Fruit fly (Drosophila melanogaster): ENCODE measurements around the gene CG7988.
A peak's percentile ranks its signal among the peaks of the same experiment; 100 is the strongest.

The CG7988 gene

dm6 chr3R:18185385-18185784 lies 34.9 kb upstream of the CG7988 start, which contains the start of the genes Arp5 and CG7208 (continued):
- TF ChIP-seq exex (tag; optimal IDR thresholded peaks at IDR 0.05), result no peak
- peak; percentile 63 for TF ChIP-seq zfh2 (GFP tag; optimal IDR thresholded peaks at IDR 0.05)
- peak; percentile 78 for TF ChIP-seq CG13775 (GFP tag; optimal IDR thresholded peaks at IDR 0.05)
- TF ChIP-seq CG3281 (GFP tag; optimal IDR thresholded peaks at IDR 0.05), result peak; percentile 73
- peak; percentile 54; the same call in 2 of the 3 replicates for TF ChIP-seq H15 (GFP tag; IDR thresholded peaks at IDR 0.05)
- TF ChIP-seq CG7987 (GFP tag; optimal IDR thresholded peaks at IDR 0.05), result peak; percentile 15
- no peak for TF ChIP-seq shn (GFP tag; optimal IDR thresholded peaks at IDR 0.05)
- peak; percentile 69 for TF ChIP-seq CG13424 (tag; optimal IDR thresholded peaks at IDR 0.05)
- TF ChIP-seq HLH4C (GFP tag; IDR thresholded peaks at IDR 0.05; ENCODE audit: partially characterized antibody), result no peak
- peak; percentile 71 for TF ChIP-seq CG18262 (tag; optimal IDR thresholded peaks at IDR 0.05)
- peak; percentile 19; the same call in 1 of the 2 replicates for TF ChIP-seq ro (GFP tag; IDR thresholded peaks at IDR 0.05)
- no peak for TF ChIP-seq ato (GFP tag; IDR thresholded peaks at IDR 0.05; ENCODE audit: partially characterized antibody)
- peak; percentile 40 for TF ChIP-seq Six4 (GFP tag; optimal IDR thresholded peaks at IDR 0.05)
- no peak for TF ChIP-seq wek (GFP tag; optimal IDR thresholded peaks at IDR 0.05)
- TF ChIP-seq CG6654 (GFP tag; optimal IDR thresholded peaks at IDR 0.05), result no peak
- TF ChIP-seq CG17361 (GFP tag; IDR thresholded peaks at IDR 0.05), result peak; percentile 67
- TF ChIP-seq CG11093 (GFP tag; IDR thresholded peaks at IDR 0.05), result no peak
- TF ChIP-seq cad (GFP tag; optimal IDR thresholded peaks at IDR 0.05), result no peak
- TF ChIP-seq CG13624 (GFP tag; optimal IDR thresholded peaks at IDR 0.05), result peak; percentile 70
- 0 out of 3 replicates have a peak, but pooled peaks have one; percentile 59 for TF ChIP-seq CG11456 (GFP tag; IDR thresholded peaks at IDR 0.05)
- no peak for TF ChIP-seq hth (optimal IDR thresholded peaks at IDR 0.05)
- peak; percentile 53 for TF ChIP-seq Mad (GFP tag; optimal IDR thresholded peaks at IDR 0.05)
- TF ChIP-seq ac (GFP tag; optimal IDR thresholded peaks at IDR 0.05), result no peak
- peak; percentile 49; the same call in 1 of the 3 replicates for TF ChIP-seq CG11695 (GFP tag; IDR thresholded peaks at IDR 0.05)
- no peak for TF ChIP-seq CG10565 (GFP tag; optimal IDR thresholded peaks at IDR 0.05)
- peak; percentile 35; the same call in 1 of the 2 replicates for TF ChIP-seq CG31224 (GFP tag; IDR thresholded peaks at IDR 0.05)
- TF ChIP-seq twi (tag; optimal IDR thresholded peaks at IDR 0.05), result peak; percentile 37
- TF ChIP-seq Atf3 (GFP tag; optimal IDR thresholded peaks at IDR 0.05), result peak; percentile 42
- TF ChIP-seq jumu (GFP tag; optimal IDR thresholded peaks at IDR 0.05), result peak; percentile 49
- no peak for TF ChIP-seq Deaf1 (tag; optimal IDR thresholded peaks at IDR 0.05)
- no peak for TF ChIP-seq pan (optimal IDR thresholded peaks at IDR 0.05)
- TF ChIP-seq pan (GFP tag; optimal IDR thresholded peaks at IDR 0.05 in 1 of 2, IDR thresholded peaks at IDR 0.05 in 1 of 2), result peak in 1 of 2 experiments; percentile 71
- TF ChIP-seq CG15073 (GFP tag; optimal IDR thresholded peaks at IDR 0.05), result no peak
- no peak for TF ChIP-seq chm (GFP tag; IDR thresholded peaks at IDR 0.05)
- TF ChIP-seq CG6854 (GFP tag; optimal IDR thresholded peaks at IDR 0.05), result no peak
- TF ChIP-seq crc (GFP tag; optimal IDR thresholded peaks at IDR 0.05), result peak; percentile 40
- no peak for TF ChIP-seq sens-2 (GFP tag; IDR thresholded peaks at IDR 0.05)
- TF ChIP-seq gt (GFP tag; IDR thresholded peaks at IDR 0.05), result no peak
- peak; percentile 39 for TF ChIP-seq CG6683 (GFP tag; optimal IDR thresholded peaks at IDR 0.05)
- peak; percentile 60 for TF ChIP-seq Taf1 (GFP tag; IDR thresholded peaks at IDR 0.05)
- TF ChIP-seq tin (GFP tag; optimal IDR thresholded peaks at IDR 0.05), result peak; percentile 71
- peak; percentile 72 to 85 for TF ChIP-seq dpn (GFP tag; optimal IDR thresholded peaks at IDR 0.05)
- TF ChIP-seq fd64A (GFP tag; optimal IDR thresholded peaks at IDR 0.05), result no peak
- TF ChIP-seq Pdp1 (GFP tag; optimal IDR thresholded peaks at IDR 0.05), result peak; percentile 66 to 98
- TF ChIP-seq bcd (GFP tag; optimal IDR thresholded peaks at IDR 0.05), result peak; percentile 74
- TF ChIP-seq zen2 (GFP tag; IDR thresholded peaks at IDR 0.05; ENCODE audit: partially characterized antibody), result no peak
- TF ChIP-seq gro (GFP tag; optimal IDR thresholded peaks at IDR 0.05), result peak; percentile 47
- TF ChIP-seq ci (GFP tag; IDR thresholded peaks at IDR 0.05), result peak; percentile 36; the same call in 1 of the 3 replicates
- no peak for TF ChIP-seq CG10431 (GFP tag; optimal IDR thresholded peaks at IDR 0.05)
- TF ChIP-seq mirr (GFP tag; optimal IDR thresholded peaks at IDR 0.05), result no peak
- no peak for TF ChIP-seq sima (GFP tag; optimal IDR thresholded peaks at IDR 0.05)
- peak; percentile 85 for TF ChIP-seq Meics (GFP tag; optimal IDR thresholded peaks at IDR 0.05)

All from whole organism, embryonic.